Fruit fly (Drosophila melanogaster): ENCODE data around the gene CG8292.

DNA sequence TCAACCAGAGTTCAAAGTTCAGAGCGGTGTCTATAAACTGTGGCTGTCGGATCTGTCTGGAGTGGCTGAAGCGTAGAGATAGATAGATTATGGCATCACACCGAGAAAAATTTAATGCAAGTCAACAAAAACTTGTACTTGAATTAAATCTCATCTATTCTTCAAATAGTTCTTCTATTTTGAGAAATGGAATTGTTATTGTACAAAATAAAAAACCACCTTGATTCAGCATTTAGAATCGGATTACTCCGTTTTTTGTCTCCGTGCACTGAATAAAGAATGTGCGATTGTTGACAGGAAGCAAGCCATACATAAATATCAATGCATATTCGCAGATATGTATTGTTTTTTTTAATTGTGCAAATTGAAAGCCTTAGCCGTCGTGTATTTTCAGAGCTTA, 11.8 kb upstream of the CG8292 start:
- TF ChIP-seq psq (optimal IDR thresholded peaks at IDR 0.05) (no peak), Myc (optimal IDR thresholded peaks at IDR 0.05) (no peak), h (optimal IDR thresholded peaks at IDR 0.05) (no peak), Sin3A (optimal IDR thresholded peaks at IDR 0.05) (no peak)

Measured in Kc167 (cell line).